Worm (Caenorhabditis elegans) whole organism, L3 larva: ENCODE results near the gene str-134.

Experiments used
- R02D3.7 ChIP-seq: fragments of 150-350 bp; optimal IDR thresholded peaks from 2 replicates; lab custom pipeline; 2014; ENCODE audit warnings: missing biosample characterization, missing genetic modification characterization
- aly-2 ChIP-seq: fragments of 150-350 bp; optimal IDR thresholded peaks from 2 replicates; lab custom pipeline; 2014; ENCODE audit warnings: missing biosample characterization, missing genetic modification characterization
- ama-1 ChIP-seq: fragments of 150-350 bp; optimal IDR thresholded peaks from 2 replicates; lab custom pipeline; 2018
- ceh-16 ChIP-seq: sonication (generic microtip); optimal IDR thresholded peaks from 2 replicates; lab custom pipeline; 2017; ENCODE audit warnings: missing biosample characterization, missing genetic modification characterization
- ceh-28 ChIP-seq: fragments of 150-350 bp; optimal IDR thresholded peaks from 2 replicates; lab custom pipeline; 2014; ENCODE audit warnings: missing biosample characterization, missing genetic modification reagents, missing genetic modification characterization
- ceh-82 ChIP-seq: fragments of 150-350 bp; optimal IDR thresholded peaks from 2 replicates; lab custom pipeline; 2014; ENCODE audit warnings: missing biosample characterization, missing genetic modification characterization
- ceh-9 ChIP-seq: sonication (generic microtip); optimal IDR thresholded peaks from 2 replicates; lab custom pipeline; 2018; ENCODE audit warnings: missing biosample characterization, missing genetic modification characterization
- egl-27 ChIP-seq: sonication (generic microtip); optimal IDR thresholded peaks from 4 replicates; lab custom pipeline; 2017; ENCODE audit warnings: missing biosample characterization, missing genetic modification reagents, missing genetic modification characterization
- egl-5 ChIP-seq: fragments of 150-350 bp; optimal IDR thresholded peaks from 2 replicates; lab custom pipeline; 2017; ENCODE audit warnings: missing biosample characterization, missing genetic modification reagents, missing genetic modification characterization, inconsistent platforms
- eor-1 ChIP-seq, 2 experiments: fragments of 150-350 bp; optimal IDR thresholded peaks; 2 replicates each; lab custom pipeline; 2014 to 2018; ENCODE audit warnings: missing biosample characterization in 2 of 2, missing genetic modification characterization in 2 of 2
- fkh-10 ChIP-seq: sonication (generic microtip); optimal IDR thresholded peaks from 2 replicates; lab custom pipeline; 2017; ENCODE audit warnings: missing biosample characterization, missing genetic modification reagents, missing genetic modification characterization
- hmg-11 ChIP-seq: sonication (generic microtip); optimal IDR thresholded peaks from 2 replicates; lab custom pipeline; 2016; ENCODE audit warnings: missing genetic modification characterization, missing compliant biosample characterization
- lin-15B ChIP-seq: fragments of 150-350 bp; optimal IDR thresholded peaks from 2 replicates; lab custom pipeline; 2014; ENCODE audit warnings: missing biosample characterization, missing genetic modification characterization
- mdl-1 ChIP-seq: fragments of 150-350 bp; optimal IDR thresholded peaks from 2 replicates; lab custom pipeline; 2014; ENCODE audit warnings: missing biosample characterization, missing genetic modification characterization
- nfya-1 ChIP-seq: sonication (generic microtip); optimal IDR thresholded peaks from 2 replicates; lab custom pipeline; 2017; ENCODE audit warnings: missing genetic modification characterization, mild to moderate bottlenecking, missing compliant biosample characterization, antibody characterized with exemption, moderate library complexity; ENCODE audit not compliant: insufficient read depth
- nhr-11 ChIP-seq: fragments of 150-350 bp; optimal IDR thresholded peaks from 2 replicates; lab custom pipeline; 2014; ENCODE audit warnings: missing biosample characterization, missing genetic modification characterization
- nhr-23 ChIP-seq: fragments of 150-350 bp; optimal IDR thresholded peaks from 2 replicates; lab custom pipeline; 2014; ENCODE audit warnings: missing biosample characterization, missing genetic modification reagents, missing genetic modification characterization
- nhr-25 ChIP-seq: sonication (generic microtip); optimal IDR thresholded peaks from 2 replicates; lab custom pipeline; 2017; ENCODE audit warnings: missing biosample characterization, missing genetic modification characterization
- nhr-28 ChIP-seq: fragments of 150-350 bp; optimal IDR thresholded peaks from 2 replicates; lab custom pipeline; 2014; ENCODE audit warnings: missing biosample characterization, missing genetic modification characterization
- nhr-67 ChIP-seq: fragments of 150-350 bp; optimal IDR thresholded peaks from 2 replicates; lab custom pipeline; 2014; ENCODE audit warnings: missing biosample characterization, missing genetic modification characterization
- nhr-76 ChIP-seq: fragments of 150-350 bp; sonication (generic microtip); optimal IDR thresholded peaks from 5 replicates; lab custom pipeline; 2014; ENCODE audit warnings: missing biosample characterization, missing genetic modification characterization
- pha-4 ChIP-seq: fragments of 150-350 bp; optimal IDR thresholded peaks from 2 replicates; lab custom pipeline; 2014; ENCODE audit warnings: missing biosample characterization, missing genetic modification reagents, missing genetic modification characterization
- sea-2 ChIP-seq: fragments of 150-350 bp; sonication (generic microtip); optimal IDR thresholded peaks from 4 replicates; lab custom pipeline; 2014; ENCODE audit warnings: missing biosample characterization, missing genetic modification reagents, missing genetic modification characterization
- skn-1 ChIP-seq: fragments of 150-350 bp; optimal IDR thresholded peaks from 2 replicates; lab custom pipeline; 2014; ENCODE audit warnings: missing biosample characterization, missing genetic modification characterization
- snpc-4 ChIP-seq: fragments of 150-350 bp; optimal IDR thresholded peaks from 2 replicates; lab custom pipeline; 2014; ENCODE audit warnings: missing biosample characterization, missing genetic modification characterization
- tbx-2 ChIP-seq: sonication (generic microtip); optimal IDR thresholded peaks from 2 replicates; lab custom pipeline; 2016; ENCODE audit warnings: mild to moderate bottlenecking, missing genetic modification characterization, missing compliant biosample characterization
- unc-39 ChIP-seq: sonication (generic microtip); optimal IDR thresholded peaks from 4 replicates; lab custom pipeline; 2017; ENCODE audit warnings: missing biosample characterization, missing genetic modification characterization
- unc-62 ChIP-seq: fragments of 150-350 bp; sonication (generic microtip); optimal IDR thresholded peaks from 4 replicates; lab custom pipeline; 2014; ENCODE audit warnings: missing biosample characterization, missing genetic modification reagents, missing genetic modification characterization
- zag-1 ChIP-seq: fragments of 150-350 bp; optimal IDR thresholded peaks from 2 replicates; lab custom pipeline; 2014; ENCODE audit warnings: missing biosample characterization, missing genetic modification characterization
- ztf-11 ChIP-seq: fragments of 150-350 bp; optimal IDR thresholded peaks from 2 replicates; lab custom pipeline; 2014; ENCODE audit warnings: missing biosample characterization, missing genetic modification characterization

str-134 gene

ce11 chrV:752679-753333 lies 9.4 kb downstream of the str-134 start, which contains the start of the genes str-262 and srp-1:
TSS of gene str-262 (minus strand) at chrV:752779.
TSS of gene srp-1 (plus strand) at chrV:753283.
- no peak for TF ChIP-seq unc-39 (tag; lab: Kevin White, UChicago)
- TF ChIP-seq ceh-82 (tag; lab: Kevin White, UChicago), result no peak
- no peak for TF ChIP-seq egl-5 (tag; lab: Kevin White, UChicago)
- no peak for TF ChIP-seq nhr-25 (tag; lab: Kevin White, UChicago)
- no peak for TF ChIP-seq ztf-11
- no peak for TF ChIP-seq eor-1 (tag; optimal IDR thresholded peaks at IDR 0.05; lab: Kevin White, UChicago)
- no peak for TF ChIP-seq unc-62 (GFP tag; lab: Kevin White, UChicago)
- no peak for TF ChIP-seq nhr-23 (tag; lab: Kevin White, UChicago)
- TF ChIP-seq fkh-10 (GFP tag; lab: Kevin White, UChicago), result no peak
- TF ChIP-seq, all 47 proteins: peak for 0

DNA sequence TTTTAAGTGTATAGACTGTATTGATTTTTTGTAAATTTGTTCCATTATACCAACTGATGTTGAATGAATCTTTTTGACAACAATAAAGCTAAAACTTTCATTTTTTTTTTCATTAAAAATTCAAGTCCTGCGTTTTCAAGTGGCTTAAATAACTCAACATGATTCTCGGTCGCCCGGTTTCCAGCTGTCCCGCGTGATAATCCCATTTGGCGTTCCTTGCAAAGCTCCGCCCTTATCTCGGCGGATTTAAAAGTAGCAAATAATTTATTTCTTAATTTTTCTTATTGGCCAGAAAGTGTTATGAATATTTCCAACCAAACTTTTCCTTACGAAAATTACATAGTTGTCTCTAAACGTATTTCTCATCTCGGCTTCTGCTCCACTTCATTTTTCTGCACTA lies 12.7 kb downstream of the str-134 start, which contains the start of gene str-20:
Gene str-20, plus strand, starts transcription at position 301 of the 400 bp plus-strand sequence.
- TF ChIP-seq egl-27, result no peak
- TF ChIP-seq snpc-4 (tag; lab: Kevin White, UChicago), result no peak
- no peak for TF ChIP-seq sea-2 (GFP tag; lab: Kevin White, UChicago)
- TF ChIP-seq mdl-1 (tag; lab: Kevin White, UChicago), result no peak
- TF ChIP-seq lin-15B (tag; lab: Kevin White, UChicago), result no peak

DNA sequence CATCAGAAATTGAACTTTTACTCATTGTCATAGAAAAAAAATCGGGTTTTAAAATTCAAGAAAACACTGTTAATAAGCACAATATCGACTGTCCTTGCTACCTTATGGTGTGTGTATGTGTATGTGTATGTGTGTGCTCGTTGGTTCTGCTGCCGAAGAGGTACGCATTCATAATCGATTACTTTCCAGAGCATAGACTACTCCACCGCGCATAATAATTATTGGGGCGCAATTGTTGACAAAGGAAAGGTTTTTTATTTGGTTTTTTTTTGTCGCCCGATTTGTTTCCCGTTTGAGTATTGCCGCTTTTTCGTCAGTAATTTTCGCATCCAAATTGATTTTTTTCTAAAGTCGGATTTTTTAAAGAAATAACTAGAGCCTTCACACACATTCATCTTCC lies 17.8 kb downstream of the str-134 start, which contains the start of gene C05E4.15:
Gene C05E4.15, minus strand, starts transcription at position 101 of the 400 bp plus-strand sequence.
- no peak for TF ChIP-seq sea-2 (GFP tag; lab: Kevin White, UChicago)
- TF ChIP-seq skn-1 (tag; lab: Kevin White, UChicago), result no peak
- no peak for TF ChIP-seq ceh-16 (tag; lab: Kevin White, UChicago)
- no peak for TF ChIP-seq mdl-1 (tag; lab: Kevin White, UChicago)
- TF ChIP-seq ztf-11, result no peak
- no peak for TF ChIP-seq nhr-28
- no peak for TF ChIP-seq R02D3.7 (tag; lab: Kevin White, UChicago)
- no peak for TF ChIP-seq lin-15B (tag; lab: Kevin White, UChicago)
- no peak for TF ChIP-seq ama-1
- TF ChIP-seq egl-27, result no peak
- TF ChIP-seq ceh-9 (tag; lab: Kevin White, UChicago), result no peak
- no peak for TF ChIP-seq nhr-25 (tag; lab: Kevin White, UChicago)
- TF ChIP-seq nhr-11 (tag; lab: Kevin White, UChicago), result no peak
- no peak for TF ChIP-seq eor-1 (tag; optimal IDR thresholded peaks at IDR 0.05; lab: Kevin White, UChicago)

ce11 chrV:761882-762281 lies 18.4 kb downstream of the str-134 start, which contains the start of gene C05E4.12:
TSS of gene C05E4.12 (minus strand) at chrV:761982.
- TF ChIP-seq skn-1 (tag; lab: Kevin White, UChicago) (no peak), fkh-10 (GFP tag; lab: Kevin White, UChicago) (no peak), mdl-1 (tag; lab: Kevin White, UChicago) (no peak), nhr-11 (tag; lab: Kevin White, UChicago) (no peak), tbx-2 (tag; lab: Kevin White, UChicago) (no peak), ceh-16 (tag; lab: Kevin White, UChicago) (no peak), pha-4 (tag; lab: Kevin White, UChicago) (no peak), nhr-23 (tag; lab: Kevin White, UChicago) (no peak), nhr-67 (no peak), unc-62 (GFP tag; lab: Kevin White, UChicago) (no peak), nhr-28 (no peak)

ce11 chrV:762340-762739 lies 18.9 kb downstream of the str-134 start, which contains the start of gene srp-2:
TSS of gene srp-2 (plus strand) at chrV:762640.
- TF ChIP-seq hmg-11 (tag; lab: Kevin White, UChicago) (no peak), ceh-28 (tag; lab: Kevin White, UChicago) (no peak), aly-2 (no peak), zag-1 (tag; lab: Kevin White, UChicago) (no peak), mdl-1 (tag; lab: Kevin White, UChicago) (no peak), sea-2 (GFP tag; lab: Kevin White, UChicago) (no peak), nfya-1 (tag; lab: Kevin White, UChicago) (no peak), nhr-25 (tag; lab: Kevin White, UChicago) (no peak), nhr-76 (no peak), ceh-82 (tag; lab: Kevin White, UChicago) (no peak), nhr-67 (no peak), unc-39 (tag; lab: Kevin White, UChicago) (no peak)
- TF ChIP-seq, all 47 proteins: peak for 0
